Fruit fly (Drosophila melanogaster) whole organism, adult: Measurements from ENCODE around the gene Gclc.

Experiments used
- CG11617 ChIP-seq: fragments of 200-800 bp; sonication (Bioruptor generic); optimal IDR thresholded peaks from 2 replicates; lab custom pipeline; 2017; ENCODE audit warnings: mild to moderate bottlenecking, missing biosample characterization, missing genetic modification reagents, missing genetic modification characterization
- CG12768 ChIP-seq: fragments of 200-800 bp; sonication (Bioruptor generic); optimal IDR thresholded peaks from 2 replicates; lab custom pipeline; 2017; ENCODE audit warnings: missing biosample characterization, missing genetic modification characterization, mild to moderate bottlenecking, moderate library complexity, missing genetic modification reagents
- CG14711 ChIP-seq: fragments of 200-800 bp; sonication (Bioruptor generic); optimal IDR thresholded peaks from 2 replicates; lab custom pipeline; 2018; ENCODE audit warnings: missing biosample characterization, mild to moderate bottlenecking, missing genetic modification characterization, moderate library complexity
- CG1620 ChIP-seq: fragments of 200-800 bp; sonication (Bioruptor generic); optimal IDR thresholded peaks from 2 replicates; lab custom pipeline; 2016; ENCODE audit warnings: missing biosample characterization, missing genetic modification characterization
- CG33017 ChIP-seq: fragments of 200-800 bp; sonication (Bioruptor generic); optimal IDR thresholded peaks from 2 replicates; lab custom pipeline; 2018; ENCODE audit warnings: missing biosample characterization, mild to moderate bottlenecking, missing genetic modification characterization, moderate library complexity
- CG5204 ChIP-seq: fragments of 200-800 bp; sonication (Bioruptor generic); optimal IDR thresholded peaks from 2 replicates; lab custom pipeline; 2016; ENCODE audit warnings: missing biosample characterization, missing genetic modification characterization
- CG7045 ChIP-seq: fragments of 200-800 bp; sonication (Bioruptor generic); optimal IDR thresholded peaks from 2 replicates; lab custom pipeline; 2017; ENCODE audit warnings: missing biosample characterization, mild to moderate bottlenecking, missing genetic modification characterization
- CG7101 ChIP-seq: fragments of 200-800 bp; sonication (Bioruptor generic); optimal IDR thresholded peaks from 2 replicates; lab custom pipeline; 2018; ENCODE audit warnings: missing biosample characterization, mild to moderate bottlenecking, missing genetic modification characterization, moderate library complexity
- Clk ChIP-seq: fragments of 200-800 bp; sonication (Bioruptor generic); optimal IDR thresholded peaks from 2 replicates; lab custom pipeline; 2017; ENCODE audit warnings: missing biosample characterization, missing genetic modification characterization
- Crg-1 ChIP-seq: fragments of 200-800 bp; sonication (Bioruptor generic); optimal IDR thresholded peaks from 2 replicates; lab custom pipeline; 2016; ENCODE audit warnings: missing biosample characterization, missing genetic modification characterization
- Hr96 ChIP-seq: fragments of 200-800 bp; sonication (Bioruptor generic); optimal IDR thresholded peaks from 2 replicates; lab custom pipeline; 2016; ENCODE audit warnings: missing biosample characterization, missing genetic modification characterization
- Mnt ChIP-seq: fragments of 200-800 bp; sonication (Bioruptor generic); optimal IDR thresholded peaks from 2 replicates; lab custom pipeline; 2016; ENCODE audit warnings: missing biosample characterization, mild to moderate bottlenecking, missing genetic modification characterization
- bab1 ChIP-seq: fragments of 200-800 bp; sonication (Bioruptor generic); optimal IDR thresholded peaks from 3 replicates; lab custom pipeline; 2019; ENCODE audit warnings: missing biosample characterization, mild to moderate bottlenecking, missing genetic modification characterization, moderate library complexity
- cic ChIP-seq: fragments of 200-800 bp; sonication (Bioruptor generic); optimal IDR thresholded peaks from 2 replicates; lab custom pipeline; 2017; ENCODE audit warnings: missing biosample characterization, mild to moderate bottlenecking, missing genetic modification characterization, moderate library complexity
- cnc ChIP-seq, 2 experiments: fragments of >200 bp; optimal IDR thresholded peaks; 2 replicates each; lab custom pipeline; 2017
- kay ChIP-seq: fragments of 200-800 bp; sonication (Bioruptor generic); peaks from one replicate; lab custom pipeline; 2016; ENCODE audit warnings: missing biosample characterization, missing genetic modification characterization, borderline replicate concordance
- ovo ChIP-seq: fragments of 200-800 bp; sonication (Bioruptor generic); optimal IDR thresholded peaks from 2 replicates; lab custom pipeline; 2016; ENCODE audit warnings: missing biosample characterization, missing genetic modification characterization
- pad ChIP-seq: fragments of 200-800 bp; sonication (Bioruptor generic); optimal IDR thresholded peaks from 3 replicates; lab custom pipeline; 2017; ENCODE audit warnings: missing biosample characterization, missing genetic modification characterization, mild to moderate bottlenecking, moderate library complexity, missing genetic modification reagents
- tj ChIP-seq: fragments of 200-800 bp; sonication (Bioruptor generic); optimal IDR thresholded peaks from 3 replicates; lab custom pipeline; 2017; ENCODE audit warnings: missing biosample characterization, mild to moderate bottlenecking, missing genetic modification characterization, moderate library complexity
- toe ChIP-seq: fragments of 200-800 bp; sonication (Bioruptor generic); optimal IDR thresholded peaks from 2 replicates; lab custom pipeline; 2016; ENCODE audit warnings: missing biosample characterization, missing genetic modification characterization

Gclc gene

dm6 chrX:8092075-8092682 lies 23.8 kb downstream of the Gclc start:
- TF ChIP-seq CG12768 (peak; percentile 97), ovo (GFP tag; lab: Kevin White, UChicago) (peak; percentile 95), cnc (optimal IDR thresholded peaks at IDR 0.05; lab: Kevin White, UChicago) (no peak), cic (GFP tag; lab: Kevin White, UChicago) (peak; percentile 76), CG7045 (GFP tag; lab: Kevin White, UChicago) (peak; percentile 95), Mnt (peak; percentile 88), CG7101 (tag; lab: Kevin White, UChicago) (peak; percentile 97), CG33017 (peak; percentile 94), CG1620 (GFP tag; lab: Kevin White, UChicago) (peak; percentile 95), Clk (peak; percentile 88), bab1 (GFP tag; lab: Kevin White, UChicago) (peak; percentile 98), CG11617 (GFP tag; lab: Kevin White, UChicago) (peak; percentile 98), tj (GFP tag; lab: Kevin White, UChicago) (peak; percentile 92), pad (GFP tag; lab: Kevin White, UChicago) (peak; percentile 84), toe (GFP tag; lab: Kevin White, UChicago) (peak; percentile 90), CG14711 (peak; percentile 91), Crg-1 (GFP tag; lab: Kevin White, UChicago) (peak; percentile 95), CG5204 (GFP tag; lab: Kevin White, UChicago) (peak; percentile 91), Hr96 (GFP tag; lab: Kevin White, UChicago) (peak; percentile 95), kay (GFP tag; lab: Kevin White, UChicago) (no peak)

DNA sequence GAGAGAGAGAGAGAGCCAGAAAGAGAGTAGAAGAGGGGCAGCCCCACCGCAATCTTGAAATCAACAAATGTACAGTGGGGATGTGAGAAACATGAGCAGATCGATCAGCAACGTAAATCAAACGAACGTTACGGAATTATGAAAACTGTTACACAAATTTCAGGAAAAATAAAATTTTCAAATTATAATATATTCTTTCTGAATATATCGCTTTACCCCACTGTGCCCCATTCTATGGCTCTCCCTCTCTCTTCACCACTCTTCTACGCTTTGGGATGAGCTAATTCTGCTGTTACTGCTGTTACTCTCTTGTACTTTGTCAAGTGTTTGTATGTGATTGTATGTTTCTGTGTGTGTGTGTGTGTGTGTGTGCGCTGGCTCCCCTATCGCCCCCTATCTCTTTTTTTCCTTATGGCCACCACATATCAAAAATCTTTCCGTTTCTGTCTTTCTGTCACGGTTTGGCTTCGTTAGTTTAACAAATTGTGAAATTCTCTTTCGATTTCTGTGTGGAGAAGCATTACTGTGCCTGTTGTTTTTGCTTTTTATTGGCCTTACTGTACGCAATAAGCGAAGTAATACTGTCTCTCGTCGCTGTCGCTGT lies 24.8 kb downstream of the Gclc start:
- TF ChIP-seq Crg-1 (GFP tag; lab: Kevin White, UChicago): peak; percentile 77
- peak; percentile 80 for TF ChIP-seq CG12768
- TF ChIP-seq tj (GFP tag; lab: Kevin White, UChicago): peak; percentile 31
- peak; percentile 76 for TF ChIP-seq CG7045 (GFP tag; lab: Kevin White, UChicago)
- peak; percentile 74 for TF ChIP-seq Mnt
- peak; percentile 93 for TF ChIP-seq CG7101 (tag; lab: Kevin White, UChicago)
- peak; percentile 72 for TF ChIP-seq Clk
- TF ChIP-seq CG11617 (GFP tag; lab: Kevin White, UChicago): peak; percentile 91
- TF ChIP-seq cnc (optimal IDR thresholded peaks at IDR 0.05; lab: Kevin White, UChicago): no peak
- peak; percentile 90 for TF ChIP-seq CG14711
- peak; percentile 27 for TF ChIP-seq cic (GFP tag; lab: Kevin White, UChicago)
- peak; percentile 65 for TF ChIP-seq kay (GFP tag; lab: Kevin White, UChicago)
- peak; percentile 82 for TF ChIP-seq pad (GFP tag; lab: Kevin White, UChicago)
- peak; percentile 75 for TF ChIP-seq CG1620 (GFP tag; lab: Kevin White, UChicago)
- TF ChIP-seq toe (GFP tag; lab: Kevin White, UChicago): peak; percentile 62
- peak; percentile 72 for TF ChIP-seq CG5204 (GFP tag; lab: Kevin White, UChicago)
- no peak for TF ChIP-seq ovo (GFP tag; lab: Kevin White, UChicago)
- peak; percentile 90 for TF ChIP-seq bab1 (GFP tag; lab: Kevin White, UChicago)
- TF ChIP-seq CG33017: peak; percentile 88
- peak; percentile 73 for TF ChIP-seq Hr96 (GFP tag; lab: Kevin White, UChicago)

- TF ChIP-seq CG7045 (GFP tag; lab: Kevin White, UChicago): no peak
- TF ChIP-seq CG14711: no peak
- TF ChIP-seq Clk: no peak
- no peak for TF ChIP-seq Hr96 (GFP tag; lab: Kevin White, UChicago)
- no peak for TF ChIP-seq kay (GFP tag; lab: Kevin White, UChicago)
- no peak for TF ChIP-seq CG5204 (GFP tag; lab: Kevin White, UChicago)
- no peak for TF ChIP-seq CG12768
- no peak for TF ChIP-seq CG7101 (tag; lab: Kevin White, UChicago)
- no peak for TF ChIP-seq tj (GFP tag; lab: Kevin White, UChicago)
- TF ChIP-seq ovo (GFP tag; lab: Kevin White, UChicago): no peak
Observed at dm6 chrX:8087113-8087512, 28.8 kb downstream of the Gclc start, which contains the start of gene CG2256. Gene CG2256 (minus strand): TSS chrX:8087213.

dm6 chrX:8081427-8082185 lies 34.3 kb downstream of the Gclc start, which contains the start of gene Ldsdh1:
Gene Ldsdh1 (minus strand): TSS chrX:8081605.
- peak; percentile 41 for TF ChIP-seq ovo (GFP tag; lab: Kevin White, UChicago)
- peak; percentile 90 for TF ChIP-seq kay (GFP tag; lab: Kevin White, UChicago)
- no peak for TF ChIP-seq CG7045 (GFP tag; lab: Kevin White, UChicago)
- TF ChIP-seq cic (GFP tag; lab: Kevin White, UChicago): peak; percentile 58
- TF ChIP-seq toe (GFP tag; lab: Kevin White, UChicago): no peak

dm6 chrX:8080174-8080573 lies 35.8 kb downstream of the Gclc start:
- no peak for TF ChIP-seq CG5204 (GFP tag; lab: Kevin White, UChicago)
- TF ChIP-seq CG14711: no peak
- no peak for TF ChIP-seq Mnt
- TF ChIP-seq ovo (GFP tag; lab: Kevin White, UChicago): no peak
- no peak for TF ChIP-seq pad (GFP tag; lab: Kevin White, UChicago)
- TF ChIP-seq toe (GFP tag; lab: Kevin White, UChicago): no peak
- TF ChIP-seq CG12768: no peak
